Worm (Caenorhabditis elegans): Measurements from ENCODE around the gene sri-27.

Gene sri-27

DNA sequence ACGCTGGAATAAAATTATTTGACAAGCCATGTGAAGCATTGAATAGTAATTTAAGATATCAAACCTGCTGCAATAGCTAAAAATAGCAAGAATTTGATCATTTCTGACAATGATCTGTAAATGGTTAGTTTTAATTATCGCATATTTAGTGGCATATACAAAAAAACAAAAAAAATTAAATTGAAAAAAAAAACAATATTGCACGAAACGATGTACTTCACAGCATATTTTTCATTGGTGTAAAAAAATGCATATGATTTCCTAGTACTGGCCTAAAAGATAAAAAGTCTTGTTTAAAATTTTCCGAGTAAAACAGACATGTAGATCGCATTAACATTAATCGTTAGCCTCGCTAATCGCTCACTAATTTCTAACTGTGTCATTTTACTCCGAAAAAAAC is 23.6 kb downstream of the sri-27 start, which contains the start of gene ZK697.8:
TSS of gene ZK697.8 (minus strand) at position 101 of the 400 bp plus-strand sequence.
- TF ChIP-seq unc-62 (GFP tag; optimal IDR thresholded peaks at IDR 0.05 in 1 of 2) (no peak), unc-62 (tag; optimal IDR thresholded peaks at IDR 0.05) (no peak), aly-2 (tag; optimal IDR thresholded peaks at IDR 0.05) (no peak), nhr-237 (tag; optimal IDR thresholded peaks at IDR 0.05) (no peak), mxl-3 (GFP tag; optimal IDR thresholded peaks at IDR 0.05) (no peak), daf-12 (tag; optimal IDR thresholded peaks at IDR 0.05) (no peak), D1046.2 (GFP tag; IDR thresholded peaks at IDR 0.05) (no peak), nhr-102 (tag; optimal IDR thresholded peaks at IDR 0.05) (no peak), spr-1 (tag; optimal IDR thresholded peaks at IDR 0.05) (no peak), F37D6.2 (tag; optimal IDR thresholded peaks at IDR 0.05) (no peak), hif-1 (tag; optimal IDR thresholded peaks at IDR 0.05) (no peak), spr-3 (GFP tag; optimal IDR thresholded peaks at IDR 0.05) (no peak), fos-1 (tag; optimal IDR thresholded peaks at IDR 0.05) (no peak)

DNA sequence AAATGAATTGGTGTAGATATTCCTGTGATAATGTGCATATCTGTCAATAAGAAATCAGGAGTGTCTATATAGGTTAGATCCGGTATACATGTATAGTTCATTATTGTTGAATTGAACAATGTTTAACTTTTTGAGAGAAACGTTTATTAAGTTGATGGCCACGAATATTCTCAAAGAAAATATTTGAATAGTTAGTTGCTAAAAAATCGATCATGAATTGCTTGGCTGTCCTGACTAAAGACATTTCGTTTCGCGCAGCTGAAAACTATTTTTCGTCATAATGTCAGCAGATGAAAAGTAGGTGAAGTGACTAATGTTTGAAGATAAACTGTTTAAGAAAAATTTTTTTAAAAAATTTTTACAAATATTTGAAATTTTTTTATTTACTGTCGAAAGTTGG is 26.0 kb downstream of the sri-27 start, which contains the start of gene srh-199:
TSS of gene srh-199 (minus strand) at position 101 of the 400 bp plus-strand sequence.
- TF ChIP-seq nhr-237 (tag; optimal IDR thresholded peaks at IDR 0.05) (no peak), ctbp-1 (GFP tag; IDR thresholded peaks at IDR 0.05) (no peak), F26F4.8 (GFP tag; conservative IDR thresholded peaks at IDR 0.05) (no peak), ztf-7 (tag; optimal IDR thresholded peaks at IDR 0.05) (no peak), lin-13 (GFP tag; optimal IDR thresholded peaks at IDR 0.05) (no peak), daf-12 (tag; optimal IDR thresholded peaks at IDR 0.05) (no peak), skn-1 (tag; optimal IDR thresholded peaks at IDR 0.05) (no peak), ceh-62 (tag; optimal IDR thresholded peaks at IDR 0.05) (no peak), ama-1 (optimal IDR thresholded peaks at IDR 0.05) (no peak)

DNA sequence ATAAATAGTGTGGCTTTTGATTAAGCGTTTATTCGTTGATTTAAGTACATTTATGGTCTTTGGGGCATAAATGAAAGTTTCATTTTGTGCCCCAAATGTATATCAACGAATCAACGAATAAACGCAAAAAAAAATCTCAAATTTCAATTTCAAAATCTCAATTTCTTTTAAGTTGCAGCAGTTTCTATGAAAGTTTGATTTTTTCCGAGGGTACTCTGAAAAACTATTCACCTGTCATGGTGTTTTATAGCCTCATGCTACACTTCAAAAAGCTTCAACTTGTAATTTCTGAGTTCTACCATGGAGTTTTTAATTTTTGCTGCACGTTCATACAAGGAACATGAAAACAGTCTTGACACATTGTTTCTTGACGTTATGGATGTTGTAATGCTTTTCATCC is 27.0 kb downstream of the sri-27 start, which contains the start of gene ZK697.1:
TSS of gene ZK697.1 (plus strand) at position 301 of the 400 bp plus-strand sequence.
- TF ChIP-seq egl-43 (GFP tag; IDR thresholded peaks at IDR 0.05) (no peak), snpc-1.2 (GFP tag; IDR thresholded peaks at IDR 0.05) (no peak), hlh-11 (tag; optimal IDR thresholded peaks at IDR 0.05) (no peak), cey-2 (tag; optimal IDR thresholded peaks at IDR 0.05; ENCODE audit: borderline replicate concordance, insufficient read depth) (no peak), ztf-11 (tag; optimal IDR thresholded peaks at IDR 0.05) (no peak), lin-39 (tag; optimal IDR thresholded peaks at IDR 0.05) (no peak), ces-1 (GFP tag; optimal IDR thresholded peaks at IDR 0.05) (no peak), ceh-32 (tag; optimal IDR thresholded peaks at IDR 0.05; ENCODE audit: poor library complexity) (no peak), lin-38 (GFP tag; IDR thresholded peaks at IDR 0.05) (no peak), tag-97 (GFP tag; IDR thresholded peaks at IDR 0.05) (no peak), zfp-3 (GFP tag; conservative IDR thresholded peaks at IDR 0.05) (no peak), attf-4 (tag; optimal IDR thresholded peaks at IDR 0.05) (no peak), nhr-6 (tag; optimal IDR thresholded peaks at IDR 0.05) (no peak)

DNA sequence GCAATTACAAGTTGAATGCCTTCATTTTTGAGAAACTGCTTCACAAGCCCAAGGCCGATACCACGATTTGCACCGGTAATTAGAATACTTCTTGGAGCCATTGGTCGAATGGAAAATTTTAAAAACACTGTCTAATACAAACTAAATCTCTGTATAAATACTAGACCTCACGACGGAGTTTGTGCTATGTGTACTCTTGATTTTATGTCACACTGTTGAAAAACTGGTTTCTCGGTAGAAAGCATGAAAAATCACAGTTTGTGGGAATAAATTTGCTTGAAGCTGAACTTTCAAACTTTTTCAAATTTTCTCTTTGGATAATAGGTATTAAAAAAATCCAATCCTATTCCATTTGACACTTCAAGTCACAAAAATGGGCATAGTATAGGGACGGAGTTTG is 30.1 kb downstream of the sri-27 start, which contains the start of gene ZK697.14:
TSS of gene ZK697.14 (minus strand) at position 101 of the 400 bp plus-strand sequence.
- TF ChIP-seq ztf-7 (tag; optimal IDR thresholded peaks at IDR 0.05) = no peak
- TF ChIP-seq set-16 (GFP tag; IDR thresholded peaks at IDR 0.05) = no peak
- TF ChIP-seq dpl-1 (GFP tag; optimal IDR thresholded peaks at IDR 0.05) = no peak
- TF ChIP-seq nhr-48 (tag; optimal IDR thresholded peaks at IDR 0.05) = no peak
- TF ChIP-seq Y75B8A.6 (GFP tag; IDR thresholded peaks at IDR 0.05) = no peak
- no peak for TF ChIP-seq dmd-9 (GFP tag; IDR thresholded peaks at IDR 0.05)
- no peak for TF ChIP-seq zip-11 (GFP tag; IDR thresholded peaks at IDR 0.05)
- no peak for TF ChIP-seq lin-13 (GFP tag; optimal IDR thresholded peaks at IDR 0.05)
- no peak for TF ChIP-seq mdt-29 (GFP tag; IDR thresholded peaks at IDR 0.05)
- no peak for TF ChIP-seq spr-3 (GFP tag; optimal IDR thresholded peaks at IDR 0.05)
- TF ChIP-seq arid-1 (GFP tag; conservative IDR thresholded peaks at IDR 0.05) = no peak
- TF ChIP-seq lim-7 (GFP tag; IDR thresholded peaks at IDR 0.05) = no peak
- no peak for TF ChIP-seq lin-15B (tag; optimal IDR thresholded peaks at IDR 0.05)
- TF ChIP-seq unc-62 (GFP tag; optimal IDR thresholded peaks at IDR 0.05 in 1 of 2) = no peak
- no peak for TF ChIP-seq unc-62 (tag; optimal IDR thresholded peaks at IDR 0.05)
- TF ChIP-seq nhr-6 (tag; optimal IDR thresholded peaks at IDR 0.05) = no peak
- no peak for TF ChIP-seq php-3 (GFP tag; IDR thresholded peaks at IDR 0.05)
- no peak for TF ChIP-seq nhr-42 (GFP tag; IDR thresholded peaks at IDR 0.05)
- TF ChIP-seq hif-1 (tag; optimal IDR thresholded peaks at IDR 0.05) = no peak
- TF ChIP-seq ztf-11 (tag; optimal IDR thresholded peaks at IDR 0.05) = no peak

Data from whole organism, L4 larva.